Fruit fly (Drosophila melanogaster) whole organism, pupa: ENCODE results near the gene Mink.
A peak's percentile ranks its signal among the peaks of the same experiment; 100 is the strongest.

ENCODE experiments used
- CG10348 ChIP-seq: fragments of 200-800 bp; sonication (Bioruptor generic); IDR thresholded peaks from 2 replicates; pipeline ENCODE4 v1.3.6; 2022; ENCODE audit warnings: missing biosample characterization, missing genetic modification characterization
- CG13204 ChIP-seq: fragments of 200-800 bp; sonication (Bioruptor generic); optimal IDR thresholded peaks from 2 replicates; lab custom pipeline; 2018; ENCODE audit warnings: missing biosample characterization, mild to moderate bottlenecking, missing genetic modification characterization, moderate library complexity
- CG14655 ChIP-seq: fragments of 200-800 bp; sonication (Bioruptor generic); optimal IDR thresholded peaks from 3 replicates; lab custom pipeline; 2017; ENCODE audit warnings: mild to moderate bottlenecking, missing biosample characterization, missing genetic modification reagents, missing genetic modification characterization
- CG15710 ChIP-seq: fragments of 200-800 bp; sonication (Bioruptor generic); optimal IDR thresholded peaks from 2 replicates; lab custom pipeline; 2018; ENCODE audit warnings: missing biosample characterization, mild to moderate bottlenecking, missing genetic modification characterization, moderate library complexity
- CG17806 ChIP-seq: fragments of 200-800 bp; sonication (Bioruptor generic); optimal IDR thresholded peaks from 2 replicates; lab custom pipeline; 2018; ENCODE audit warnings: missing biosample characterization, mild to moderate bottlenecking, missing genetic modification characterization, moderate library complexity
- CG34367 ChIP-seq: fragments of 200-800 bp; sonication (Bioruptor generic); optimal IDR thresholded peaks from 2 replicates; lab custom pipeline; 2018; ENCODE audit warnings: missing biosample characterization, mild to moderate bottlenecking, missing genetic modification characterization
- CG8159 ChIP-seq: fragments of 200-800 bp; sonication (Bioruptor generic); optimal IDR thresholded peaks from 3 replicates; lab custom pipeline; 2018; ENCODE audit warnings: missing biosample characterization, mild to moderate bottlenecking, missing genetic modification characterization, moderate library complexity
- D1 ChIP-seq: fragments of 200-800 bp; sonication (Bioruptor generic); optimal IDR thresholded peaks from 2 replicates; lab custom pipeline; 2018; ENCODE audit warnings: missing biosample characterization, mild to moderate bottlenecking, missing genetic modification characterization, moderate library complexity
- EcR ChIP-seq: fragments of 200-800 bp; sonication (Bioruptor generic); optimal IDR thresholded peaks from 3 replicates; lab custom pipeline; 2019; ENCODE audit warnings: missing biosample characterization, missing genetic modification characterization, mild to moderate bottlenecking, moderate library complexity, missing genetic modification reagents
- Pif1A ChIP-seq: fragments of 200-800 bp; sonication (Bioruptor generic); optimal IDR thresholded peaks from 3 replicates; lab custom pipeline; 2016; ENCODE audit warnings: missing biosample characterization, missing genetic modification characterization
- Pif1B ChIP-seq: fragments of 200-800 bp; sonication (Bioruptor generic); optimal IDR thresholded peaks from 3 replicates; lab custom pipeline; 2016; ENCODE audit warnings: missing biosample characterization, missing genetic modification characterization
- Snoo ChIP-seq: fragments of 200-800 bp; sonication (Bioruptor generic); optimal IDR thresholded peaks from 3 replicates; lab custom pipeline; 2017; ENCODE audit warnings: missing biosample characterization, mild to moderate bottlenecking, missing genetic modification characterization, inconsistent platforms
- fd96Ca ChIP-seq: fragments of 200-800 bp; sonication (Bioruptor generic); IDR thresholded peaks from 3 replicates; pipeline ENCODE4 v1.3.6; 2022; ENCODE audit warnings: missing biosample characterization, missing genetic modification characterization
- gl ChIP-seq: fragments of 200-800 bp; sonication (Bioruptor generic); optimal IDR thresholded peaks from 2 replicates; lab custom pipeline; 2018; ENCODE audit warnings: missing biosample characterization, mild to moderate bottlenecking, missing genetic modification characterization

DNA sequence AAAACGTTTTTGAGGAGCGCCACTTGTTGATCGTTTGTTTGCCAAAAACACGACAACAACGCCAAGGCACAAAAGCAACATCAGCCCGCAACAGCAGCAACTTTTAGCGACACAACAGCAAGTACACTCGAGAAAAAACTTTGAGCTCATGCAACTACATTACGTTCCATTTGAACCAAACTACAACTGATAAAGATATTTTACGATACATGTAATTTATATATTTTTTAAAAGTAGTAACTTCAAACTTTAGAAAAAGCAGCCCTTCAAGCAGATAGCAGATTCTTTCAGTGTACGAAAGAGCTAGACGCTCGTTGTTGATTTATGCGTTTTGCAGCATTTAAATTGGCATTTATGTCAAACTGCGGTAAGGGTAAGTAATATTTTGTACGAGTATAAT lies 12.2 kb upstream of the Mink start:
- TF ChIP-seq CG15710 (tag; lab: Kevin White, UChicago) (peak; percentile 23), CG14655 (no peak), CG13204 (no peak), fd96Ca (GFP tag; lab: Robert Waterston, UW) (peak; percentile 77; the same call in 2 of the 3 replicates), Pif1B (GFP tag; lab: Kevin White, UChicago) (peak; percentile 50), D1 (no peak), Snoo (tag; lab: Kevin White, UChicago) (no peak), EcR (GFP tag; lab: Kevin White, UChicago) (no peak), CG8159 (tag; lab: Kevin White, UChicago) (peak; percentile 39), CG17806 (peak; percentile 41), Pif1A (GFP tag; lab: Kevin White, UChicago) (no peak), gl (tag; lab: Kevin White, UChicago) (no peak), CG10348 (GFP tag; lab: Robert Waterston, UW) (no peak), CG34367 (tag; lab: Kevin White, UChicago) (peak; percentile 2)
